Fruit fly (Drosophila melanogaster): Measurements from ENCODE around the gene CG3982.

CG3982 gene

DNA sequence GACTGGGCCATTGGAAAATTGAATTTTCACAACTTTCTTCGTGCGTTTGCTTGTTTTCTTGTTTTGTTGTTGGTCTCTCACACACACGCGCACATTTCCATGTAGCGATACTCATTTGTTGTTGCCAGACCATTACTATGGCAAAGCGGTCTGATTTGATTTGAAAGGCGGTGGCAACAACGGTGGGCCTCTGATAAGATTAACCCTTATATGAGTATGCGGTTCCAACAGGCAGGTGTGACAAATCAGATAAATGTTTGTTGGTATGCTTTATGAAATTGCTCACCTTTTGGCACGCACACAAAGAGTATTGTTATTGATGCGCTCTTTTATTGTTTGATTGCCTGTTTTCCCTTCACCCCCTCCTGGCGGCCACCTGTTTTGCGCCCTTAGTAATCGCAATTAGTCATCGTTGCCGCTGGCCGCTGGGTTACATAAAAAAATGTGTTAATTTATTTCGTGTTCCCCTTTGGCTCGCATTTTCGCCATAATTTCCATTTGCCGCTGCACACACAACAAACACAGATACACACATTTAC lies 30.1 kb upstream of the CG3982 start (continued):
- no peak for TF ChIP-seq CG7786 (GFP tag; optimal IDR thresholded peaks at IDR 0.05)
- TF ChIP-seq CHES-1-like (GFP tag; optimal IDR thresholded peaks at IDR 0.05) = peak; percentile 18
- no peak for TF ChIP-seq Tbp (GFP tag; optimal IDR thresholded peaks at IDR 0.05)
- peak; percentile 22 for TF ChIP-seq cwo (GFP tag; optimal IDR thresholded peaks at IDR 0.05)
- no peak for TF ChIP-seq gt (GFP tag; IDR thresholded peaks at IDR 0.05)
- TF ChIP-seq CG13775 (GFP tag; optimal IDR thresholded peaks at IDR 0.05) = no peak
- TF ChIP-seq wdn (GFP tag; IDR thresholded peaks at IDR 0.05) = no peak
- peak in 1 of 2 experiments; percentile 93 for TF ChIP-seq Pdp1 (GFP tag; optimal IDR thresholded peaks at IDR 0.05)
- TF ChIP-seq CG6791 (GFP tag; IDR thresholded peaks at IDR 0.05; ENCODE audit: partially characterized antibody) = no peak
- TF ChIP-seq pan (optimal IDR thresholded peaks at IDR 0.05) = no peak
- peak in 1 of 2 experiments; percentile 7 for TF ChIP-seq pan (GFP tag; optimal IDR thresholded peaks at IDR 0.05 in 1 of 2, IDR thresholded peaks at IDR 0.05 in 1 of 2)
- no peak for TF ChIP-seq bcd (GFP tag; optimal IDR thresholded peaks at IDR 0.05)
- peak; percentile 10; the same call in 1 of the 2 replicates for TF ChIP-seq Bgb (GFP tag; IDR thresholded peaks at IDR 0.05; ENCODE audit: partially characterized antibody)
- no peak for TF ChIP-seq CG1832 (GFP tag; optimal IDR thresholded peaks at IDR 0.05)
- TF ChIP-seq CG34376 (GFP tag; optimal IDR thresholded peaks at IDR 0.05) = peak; percentile 79
- TF ChIP-seq run (tag; optimal IDR thresholded peaks at IDR 0.05) = no peak
- TF ChIP-seq vnd (GFP tag; IDR thresholded peaks at IDR 0.05; ENCODE audit: partially characterized antibody) = no peak
- no peak for TF ChIP-seq H2.0 (GFP tag; IDR thresholded peaks at IDR 0.05)
- TF ChIP-seq sqz (GFP tag; optimal IDR thresholded peaks at IDR 0.05) = peak; percentile 28
- TF ChIP-seq CG17328 (GFP tag; IDR thresholded peaks at IDR 0.05) = no peak
- no peak for TF ChIP-seq CG33213 (GFP tag; optimal IDR thresholded peaks at IDR 0.05)
- no peak for TF ChIP-seq ac (GFP tag; optimal IDR thresholded peaks at IDR 0.05)
- TF ChIP-seq gfzf (GFP tag; optimal IDR thresholded peaks at IDR 0.05) = no peak
- no peak for TF ChIP-seq org-1 (GFP tag; optimal IDR thresholded peaks at IDR 0.05)
- TF ChIP-seq crol (GFP tag; IDR thresholded peaks at IDR 0.05) = peak; percentile 56; the same call in 1 of the 2 replicates
- TF ChIP-seq CG33557 (GFP tag; optimal IDR thresholded peaks at IDR 0.05) = no peak
- peak; percentile 79 for TF ChIP-seq Kr (GFP tag; optimal IDR thresholded peaks at IDR 0.05)
- TF ChIP-seq insv (GFP tag; optimal IDR thresholded peaks at IDR 0.05) = peak; percentile 97 to 100
- peak; percentile 50 for TF ChIP-seq CG18599 (GFP tag; optimal IDR thresholded peaks at IDR 0.05)
- no peak for TF ChIP-seq tup (GFP tag; optimal IDR thresholded peaks at IDR 0.05)
- peak; percentile 23; the same call in 1 of the 2 replicates for TF ChIP-seq rib (GFP tag; IDR thresholded peaks at IDR 0.05)
- TF ChIP-seq mld (GFP tag; IDR thresholded peaks at IDR 0.05; ENCODE audit: partially characterized antibody) = no peak
- no peak for TF ChIP-seq CG3065 (GFP tag; optimal IDR thresholded peaks at IDR 0.05)
- TF ChIP-seq sens (GFP tag) = peak; percentile 86
- peak; percentile 84 for TF ChIP-seq CG10959 (GFP tag; IDR thresholded peaks at IDR 0.05)
- peak; percentile 2 for TF ChIP-seq corto (GFP tag; optimal IDR thresholded peaks at IDR 0.05)
- peak; percentile 82 for TF ChIP-seq Med (GFP tag)
- TF ChIP-seq ab (GFP tag; optimal IDR thresholded peaks at IDR 0.05) = no peak
- TF ChIP-seq E2f1 (GFP tag; IDR thresholded peaks at IDR 0.05) = no peak
- TF ChIP-seq CG4360 (GFP tag; IDR thresholded peaks at IDR 0.05) = peak; percentile 85
- TF ChIP-seq HHEX (GFP tag; optimal IDR thresholded peaks at IDR 0.05) = peak; percentile 21
- TF ChIP-seq fd3F (GFP tag; optimal IDR thresholded peaks at IDR 0.05) = no peak
- peak; percentile 89 for TF ChIP-seq D (optimal IDR thresholded peaks at IDR 0.05)
- no peak for TF ChIP-seq D (GFP tag; optimal IDR thresholded peaks at IDR 0.05)
- peak; percentile 23 for TF ChIP-seq cad (GFP tag; optimal IDR thresholded peaks at IDR 0.05)
- TF ChIP-seq CG10431 (GFP tag; optimal IDR thresholded peaks at IDR 0.05) = peak; percentile 97
- no peak for TF ChIP-seq p53 (GFP tag; optimal IDR thresholded peaks at IDR 0.05)
- 0 out of 3 replicates have a peak, but pooled peaks have one; percentile 8 for TF ChIP-seq CG2199 (GFP tag; IDR thresholded peaks at IDR 0.05)
- no peak for TF ChIP-seq CG11560 (tag; IDR thresholded peaks at IDR 0.05)
- TF ChIP-seq CG2889 (GFP tag; IDR thresholded peaks at IDR 0.05) = no peak
- TF ChIP-seq CG11398 (GFP tag; optimal IDR thresholded peaks at IDR 0.05) = no peak

Measured in whole organism, embryonic.